Fruit fly (Drosophila melanogaster) whole organism, embryonic: ENCODE data around the gene yin.

Experiments
- ATbp ChIP-seq: fragments of 200-800 bp; sonication (Bioruptor generic); optimal IDR thresholded peaks from 2 replicates; lab custom pipeline; 2017; ENCODE audit warnings: missing biosample characterization, mild to moderate bottlenecking, missing genetic modification characterization, missing genetic modification reagents
- Bgb ChIP-seq: fragments of 200-800 bp; sonication (Bioruptor generic); IDR thresholded peaks from 2 replicates; pipeline ENCODE4 v1.3.6; 2022; ENCODE audit warnings: missing biosample characterization, missing genetic modification characterization; ENCODE audit not compliant: partially characterized antibody
- CG10565 ChIP-seq: fragments of 200-800 bp; sonication (Bioruptor generic); optimal IDR thresholded peaks from 3 replicates; lab custom pipeline; 2016; ENCODE audit warnings: missing biosample characterization, mild to moderate bottlenecking, missing genetic modification characterization
- CG12155 ChIP-seq: fragments of 200-800 bp; sonication (Bioruptor generic); optimal IDR thresholded peaks from 3 replicates; lab custom pipeline; 2016; ENCODE audit warnings: missing biosample characterization, missing genetic modification characterization
- CG12236 ChIP-seq: fragments of 200-800 bp; sonication (Bioruptor generic); optimal IDR thresholded peaks from 2 replicates; lab custom pipeline; 2016; ENCODE audit warnings: missing biosample characterization, missing genetic modification characterization
- CG12299 ChIP-seq: fragments of 200-800 bp; sonication (Bioruptor generic); optimal IDR thresholded peaks from 2 replicates; lab custom pipeline; 2018; ENCODE audit warnings: missing biosample characterization, mild to moderate bottlenecking, missing genetic modification characterization
- CG16779 ChIP-seq: fragments of 200-800 bp; sonication (Bioruptor generic); IDR thresholded peaks from 2 replicates; pipeline ENCODE4 v1.3.6; 2022; ENCODE audit warnings: missing biosample characterization, missing genetic modification characterization
- CG17802 ChIP-seq: fragments of 200-800 bp; sonication (Bioruptor generic); optimal IDR thresholded peaks from 2 replicates; lab custom pipeline; 2018; ENCODE audit warnings: missing biosample characterization, mild to moderate bottlenecking, missing genetic modification characterization, moderate library complexity
- CG17829 ChIP-seq: fragments of 200-800 bp; optimal IDR thresholded peaks from 2 replicates; lab custom pipeline; 2019; ENCODE audit warnings: missing biosample characterization, mild to moderate bottlenecking, missing genetic modification characterization, moderate library complexity
- CG1792 ChIP-seq: fragments of 200-800 bp; sonication (Bioruptor generic); optimal IDR thresholded peaks from 2 replicates; lab custom pipeline; 2016; ENCODE audit warnings: missing biosample characterization, missing genetic modification characterization
- CG18011 ChIP-seq: fragments of 200-800 bp; sonication (Bioruptor generic); optimal IDR thresholded peaks from 2 replicates; lab custom pipeline; 2017; ENCODE audit warnings: missing biosample characterization, missing genetic modification characterization, mild to moderate bottlenecking, moderate library complexity, missing genotype
- CG7372 ChIP-seq: fragments of 200-800 bp; sonication (Bioruptor generic); IDR thresholded peaks from 2 replicates; pipeline ENCODE4 v1.3.6; 2022; ENCODE audit warnings: missing biosample characterization, missing genetic modification characterization
- CG7556 ChIP-seq: fragments of 200-800 bp; sonication (Bioruptor generic); optimal IDR thresholded peaks from 2 replicates; lab custom pipeline; 2017; ENCODE audit warnings: missing biosample characterization, mild to moderate bottlenecking, missing genetic modification characterization
- CG9215 ChIP-seq: fragments of 200-800 bp; sonication (Bioruptor generic); IDR thresholded peaks from 2 replicates; pipeline ENCODE4 v1.3.6; 2022; ENCODE audit warnings: missing biosample characterization, missing genetic modification characterization
- CG9797 ChIP-seq: fragments of 200-800 bp; sonication (Bioruptor generic); optimal IDR thresholded peaks from 3 replicates; lab custom pipeline; 2018; ENCODE audit warnings: missing biosample characterization, mild to moderate bottlenecking, missing genetic modification characterization
- Dip2 ChIP-seq: fragments of 200-800 bp; sonication (Bioruptor generic); IDR thresholded peaks from 2 replicates; pipeline ENCODE4 v1.3.6; 2022; ENCODE audit warnings: missing biosample characterization, missing genetic modification characterization
- Doc3 ChIP-seq: fragments of 200-800 bp; sonication (Bioruptor generic); IDR thresholded peaks from 3 replicates; pipeline ENCODE4 v1.3.6; 2022; ENCODE audit warnings: missing biosample characterization, missing genetic modification characterization; ENCODE audit not compliant: partially characterized antibody
- ERR ChIP-seq: fragments of 200-800 bp; sonication (Bioruptor generic); optimal IDR thresholded peaks from 2 replicates; lab custom pipeline; 2016; ENCODE audit warnings: missing biosample characterization, missing genetic modification characterization
- Hr39 ChIP-seq: fragments of >200 bp; optimal IDR thresholded peaks from 2 replicates; lab custom pipeline; 2017
- Hr51 ChIP-seq, 2 experiments: fragments of 200-800 bp; sonication (Bioruptor generic); optimal IDR thresholded peaks; 2 replicates in 1 of 2; 3 replicates in 1 of 2; lab custom pipeline; 2016 to 2018; ENCODE audit warnings: missing biosample characterization in 2 of 2, missing genetic modification characterization in 2 of 2, mild to moderate bottlenecking in 1 of 2, moderate library complexity in 1 of 2
- Lpt ChIP-seq: fragments of >200 bp; optimal IDR thresholded peaks from 2 replicates; lab custom pipeline; 2018; ENCODE audit warnings: missing biosample characterization, missing genetic modification characterization
- Mad ChIP-seq: fragments of 200-800 bp; sonication (Bioruptor generic); optimal IDR thresholded peaks from 2 replicates; lab custom pipeline; 2016; ENCODE audit warnings: missing biosample characterization, missing genetic modification characterization
- Max ChIP-seq: fragments of 200-800 bp; sonication (Bioruptor generic); optimal IDR thresholded peaks from 2 replicates; lab custom pipeline; 2016; ENCODE audit warnings: missing biosample characterization, mild to moderate bottlenecking, missing genetic modification characterization
- Nf-YC ChIP-seq: fragments of 200-800 bp; optimal IDR thresholded peaks from 3 replicates; lab custom pipeline; 2019; ENCODE audit warnings: missing biosample characterization, mild to moderate bottlenecking, missing genetic modification characterization, moderate library complexity
- Pdp1 ChIP-seq, 2 experiments: fragments of 200-800 bp; sonication (Bioruptor generic); optimal IDR thresholded peaks; 3 replicates each; lab custom pipeline; 2016; ENCODE audit warnings: missing biosample characterization in 2 of 2, missing genetic modification characterization in 2 of 2, mild to moderate bottlenecking in 1 of 2, moderate library complexity in 1 of 2
- Side ChIP-seq: fragments of 200-800 bp; sonication (Bioruptor generic); optimal IDR thresholded peaks from 2 replicates; lab custom pipeline; 2016; ENCODE audit warnings: missing biosample characterization, missing genetic modification characterization
- Six4 ChIP-seq: fragments of 200-800 bp; sonication (Bioruptor generic); optimal IDR thresholded peaks from 2 replicates; lab custom pipeline; 2016; ENCODE audit warnings: missing biosample characterization, missing genetic modification characterization
- Sox100B ChIP-seq: fragments of 200-800 bp; sonication (Bioruptor generic); optimal IDR thresholded peaks from 3 replicates; lab custom pipeline; 2018; ENCODE audit warnings: missing biosample characterization, mild to moderate bottlenecking, missing genetic modification characterization
- Ssrp ChIP-seq: fragments of 200-800 bp; sonication (Bioruptor generic); optimal IDR thresholded peaks from 2 replicates; lab custom pipeline; 2018; ENCODE audit warnings: missing biosample characterization, mild to moderate bottlenecking, missing genetic modification characterization, moderate library complexity
- ac ChIP-seq: fragments of 200-800 bp; sonication (Bioruptor generic); optimal IDR thresholded peaks from 3 replicates; lab custom pipeline; 2017; ENCODE audit warnings: missing biosample characterization, mild to moderate bottlenecking, missing genetic modification characterization
- caup ChIP-seq: fragments of 200-800 bp; sonication (Bioruptor generic); optimal IDR thresholded peaks from 3 replicates; lab custom pipeline; 2017; ENCODE audit warnings: missing biosample characterization, mild to moderate bottlenecking, missing genetic modification characterization, moderate library complexity; ENCODE audit not compliant: severe bottlenecking
- chm ChIP-seq: fragments of 200-800 bp; sonication (Bioruptor generic); IDR thresholded peaks from 2 replicates; pipeline ENCODE4 v1.3.6; 2022; ENCODE audit warnings: missing biosample characterization, missing genetic modification characterization
- crol ChIP-seq: fragments of 200-800 bp; sonication (Bioruptor generic); IDR thresholded peaks from 2 replicates; pipeline ENCODE4 v1.3.6; 2022; ENCODE audit warnings: missing biosample characterization, missing genetic modification characterization
- da ChIP-seq: fragments of 200-800 bp; sonication (Bioruptor generic); optimal IDR thresholded peaks from 2 replicates; lab custom pipeline; 2016; ENCODE audit warnings: missing biosample characterization, missing genetic modification characterization
- dati ChIP-seq: fragments of 200-800 bp; sonication (Bioruptor generic); IDR thresholded peaks from 2 replicates; pipeline ENCODE4 v1.3.6; 2022; ENCODE audit warnings: missing biosample characterization, missing genetic modification characterization
- dmrt11E ChIP-seq: fragments of 200-800 bp; sonication (Bioruptor generic); optimal IDR thresholded peaks from 3 replicates; lab custom pipeline; 2018; ENCODE audit warnings: missing biosample characterization, mild to moderate bottlenecking, missing genetic modification characterization, moderate library complexity
- dmrt99B ChIP-seq: fragments of 200-800 bp; sonication (Bioruptor generic); optimal IDR thresholded peaks from 2 replicates; lab custom pipeline; 2018; ENCODE audit warnings: missing biosample characterization, mild to moderate bottlenecking, missing genetic modification characterization, moderate library complexity
- emc ChIP-seq: fragments of 200-800 bp; sonication (Bioruptor generic); optimal IDR thresholded peaks from 2 replicates; lab custom pipeline; 2016; ENCODE audit warnings: missing biosample characterization, missing genetic modification characterization
- eyg ChIP-seq: fragments of 200-800 bp; sonication (Bioruptor generic); optimal IDR thresholded peaks from 3 replicates; lab custom pipeline; 2016; ENCODE audit warnings: missing biosample characterization, missing genetic modification characterization
- fd102C ChIP-seq: fragments of 200-800 bp; sonication (Bioruptor generic); optimal IDR thresholded peaks from 2 replicates; lab custom pipeline; 2018; ENCODE audit warnings: missing biosample characterization, mild to moderate bottlenecking, missing genetic modification characterization, moderate library complexity
- gce ChIP-seq: fragments of 200-800 bp; sonication (Bioruptor generic); IDR thresholded peaks from 3 replicates; pipeline ENCODE4 v1.3.6; 2022; ENCODE audit warnings: missing biosample characterization, missing genetic modification characterization
- h ChIP-seq: fragments of >200 bp; optimal IDR thresholded peaks from 2 replicates; lab custom pipeline; 2017
- ham ChIP-seq: fragments of 200-800 bp; sonication (Bioruptor generic); IDR thresholded peaks from 2 replicates; pipeline ENCODE4 v1.3.6; 2022; ENCODE audit warnings: missing biosample characterization, missing genetic modification characterization
- jumu ChIP-seq: fragments of 200-800 bp; sonication (Bioruptor generic); optimal IDR thresholded peaks from 3 replicates; lab custom pipeline; 2016; ENCODE audit warnings: missing biosample characterization, missing genetic modification characterization
- nau ChIP-seq: fragments of 200-800 bp; sonication (Bioruptor generic); optimal IDR thresholded peaks from 3 replicates; lab custom pipeline; 2017; ENCODE audit warnings: missing biosample characterization, mild to moderate bottlenecking, missing genetic modification characterization, missing genetic modification reagents
- peb ChIP-seq: fragments of 200-800 bp; sonication (Bioruptor generic); IDR thresholded peaks from 2 replicates; pipeline ENCODE4 v1.3.6; 2022; ENCODE audit warnings: missing biosample characterization, missing genetic modification characterization
- pros ChIP-seq: fragments of 200-800 bp; sonication (Bioruptor generic); optimal IDR thresholded peaks from 3 replicates; lab custom pipeline; 2019; ENCODE audit warnings: missing biosample characterization, mild to moderate bottlenecking, missing genetic modification characterization, moderate library complexity
- ro ChIP-seq: fragments of 200-800 bp; sonication (Bioruptor generic); IDR thresholded peaks from 2 replicates; pipeline ENCODE4 v1.3.6; 2022; ENCODE audit warnings: missing biosample characterization, missing genetic modification characterization
- slp2 ChIP-seq: fragments of 200-800 bp; sonication (Bioruptor generic); optimal IDR thresholded peaks from 2 replicates; lab custom pipeline; 2016; ENCODE audit warnings: missing biosample characterization, missing genetic modification characterization
- sob ChIP-seq: fragments of 200-800 bp; sonication (Bioruptor generic); IDR thresholded peaks from 2 replicates; pipeline ENCODE4 v1.3.6; 2022; ENCODE audit warnings: missing biosample characterization, missing genetic modification characterization
- usp ChIP-seq: fragments of >200 bp; optimal IDR thresholded peaks from 2 replicates; lab custom pipeline; 2017; ENCODE audit warnings: missing biosample characterization, missing genetic modification characterization
- vvl ChIP-seq: fragments of 200-800 bp; sonication (Bioruptor generic); IDR thresholded peaks from 2 replicates; pipeline ENCODE4 v1.3.6; 2022; ENCODE audit warnings: missing biosample characterization, missing genetic modification characterization

Gene yin

DNA sequence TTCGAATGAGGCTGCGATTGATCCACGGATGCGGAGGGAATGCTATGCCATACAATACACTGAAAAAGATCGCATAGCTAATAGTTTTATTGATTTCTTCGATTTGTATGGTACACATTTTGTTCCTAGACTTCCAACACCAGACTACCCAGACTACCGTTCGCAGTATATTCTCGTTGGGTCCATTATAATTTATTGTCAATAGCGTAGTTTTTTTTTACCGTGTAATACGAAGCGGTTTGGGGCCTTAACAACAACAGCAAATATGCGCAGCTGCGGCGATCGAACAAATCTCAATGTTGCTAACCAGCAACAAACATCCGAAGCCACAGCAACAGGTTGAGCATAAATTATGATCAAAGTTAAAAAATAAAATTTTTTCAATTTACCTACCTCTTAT is 33.1 kb downstream of the yin start (continued):
- TF ChIP-seq usp (GFP tag; lab: Kevin White, UChicago): no peak
- peak; percentile 76 for TF ChIP-seq caup (GFP tag; lab: Kevin White, UChicago)
- TF ChIP-seq CG18011: peak; percentile 39
- no peak for TF ChIP-seq Hr39 (lab: Kevin White, UChicago)
- TF ChIP-seq CG17802 (tag; lab: Kevin White, UChicago): peak; percentile 48
- TF ChIP-seq Dip2 (GFP tag; lab: Robert Waterston, UW): no peak
- TF ChIP-seq nau (GFP tag; lab: Kevin White, UChicago): peak; percentile 53
- no peak for TF ChIP-seq Bgb (GFP tag; lab: Robert Waterston, UW)
- peak; percentile 48; the same call in 1 of the 2 replicates for TF ChIP-seq dati
- TF ChIP-seq CG10565 (GFP tag; lab: Kevin White, UChicago): no peak
- peak; percentile 58 for TF ChIP-seq jumu (GFP tag; lab: Kevin White, UChicago)
- TF ChIP-seq CG12155 (GFP tag; lab: Kevin White, UChicago): peak; percentile 65
- peak; percentile 71 for TF ChIP-seq CG7556
- peak; percentile 21 for TF ChIP-seq ERR
- TF ChIP-seq ac (GFP tag; lab: Kevin White, UChicago): peak; percentile 64
- TF ChIP-seq CG7372 (GFP tag; lab: Robert Waterston, UW): peak; percentile 59
- peak; percentile 76 for TF ChIP-seq CG12236 (GFP tag; lab: Kevin White, UChicago)
- TF ChIP-seq h (lab: Kevin White, UChicago): no peak
- TF ChIP-seq CG12299 (tag; lab: Kevin White, UChicago): peak; percentile 61
- peak; percentile 39 for TF ChIP-seq CG1792
- peak; percentile 66 for TF ChIP-seq Max (GFP tag; lab: Kevin White, UChicago)
- TF ChIP-seq Side (GFP tag; lab: Kevin White, UChicago): peak; percentile 82
- TF ChIP-seq Hr51 (GFP tag; optimal IDR thresholded peaks at IDR 0.05; lab: Kevin White, UChicago): peak; percentile 70 to 87
- TF ChIP-seq CG9215 (GFP tag; lab: Robert Waterston, UW): peak; percentile 66
- no peak for TF ChIP-seq ham (GFP tag; lab: Robert Waterston, UW)
- no peak for TF ChIP-seq Lpt (GFP tag; lab: Kevin White, UChicago)
- TF ChIP-seq CG17829 (tag; lab: Kevin White, UChicago): peak; percentile 69
- TF ChIP-seq da: peak; percentile 56
- peak; percentile 52 to 72 for TF ChIP-seq Pdp1 (GFP tag; optimal IDR thresholded peaks at IDR 0.05; lab: Kevin White, UChicago)
- TF ChIP-seq chm (GFP tag; lab: Robert Waterston, UW): peak; percentile 80
- peak; percentile 68 for TF ChIP-seq Mad
- TF ChIP-seq sob (GFP tag; lab: Robert Waterston, UW): peak; percentile 76
- peak; percentile 45 for TF ChIP-seq emc (GFP tag; lab: Kevin White, UChicago)
- TF ChIP-seq pros (GFP tag; lab: Kevin White, UChicago): peak; percentile 2
- peak; percentile 69 for TF ChIP-seq Sox100B (GFP tag; lab: Kevin White, UChicago)
- peak; percentile 77 for TF ChIP-seq ATbp (GFP tag; lab: Kevin White, UChicago)
- TF ChIP-seq peb (GFP tag; lab: Robert Waterston, UW): peak; percentile 40; the same call in 1 of the 2 replicates
- peak; percentile 77 for TF ChIP-seq dmrt11E (tag; lab: Kevin White, UChicago)
- TF ChIP-seq CG16779 (GFP tag; lab: Robert Waterston, UW): 0 out of 2 replicates have a peak, but pooled peaks have one; percentile 35
- peak; percentile 37; the same call in 1 of the 2 replicates for TF ChIP-seq ro (GFP tag; lab: Robert Waterston, UW)
- peak; percentile 64 for TF ChIP-seq Nf-YC (tag; lab: Kevin White, UChicago)
- no peak for TF ChIP-seq CG9797 (GFP tag; lab: Kevin White, UChicago)
- TF ChIP-seq Doc3 (GFP tag; lab: Robert Waterston, UW): no peak
- peak; percentile 85 for TF ChIP-seq dmrt99B
- TF ChIP-seq Ssrp (tag; lab: Kevin White, UChicago): peak; percentile 60
- TF ChIP-seq Six4 (GFP tag; lab: Kevin White, UChicago): peak; percentile 61
- TF ChIP-seq fd102C (GFP tag; lab: Kevin White, UChicago): peak; percentile 43
- TF ChIP-seq crol (GFP tag; lab: Robert Waterston, UW): no peak
- peak; percentile 92 for TF ChIP-seq vvl (GFP tag; lab: Robert Waterston, UW)
- peak; percentile 31; the same call in 1 of the 3 replicates for TF ChIP-seq gce (GFP tag; lab: Robert Waterston, UW)
- TF ChIP-seq eyg: no peak
- TF ChIP-seq slp2 (GFP tag; lab: Kevin White, UChicago): peak; percentile 70
